Fruit fly (Drosophila melanogaster) whole organism, embryonic: ENCODE results near the gene CG43902.
A peak's percentile ranks its signal among the peaks of the same experiment; 100 is the strongest.

Source experiments
- Abd-B ChIP-seq: fragments of 200-800 bp; sonication (Bioruptor generic); optimal IDR thresholded peaks from 2 replicates; lab custom pipeline; 2018; ENCODE audit warnings: missing biosample characterization, mild to moderate bottlenecking, missing genetic modification characterization, moderate library complexity
- Atf6 ChIP-seq: fragments of 200-800 bp; sonication (Bioruptor generic); IDR thresholded peaks from 2 replicates; pipeline ENCODE4 v1.3.6; 2022; ENCODE audit warnings: missing biosample characterization, missing genetic modification characterization
- CG11696 ChIP-seq: fragments of 200-800 bp; sonication (Bioruptor generic); IDR thresholded peaks from 2 replicates; pipeline ENCODE4 v1.3.6; 2022; ENCODE audit warnings: missing biosample characterization, missing genetic modification characterization
- CG1233 ChIP-seq: fragments of 200-800 bp; sonication (Bioruptor generic); optimal IDR thresholded peaks from 4 replicates; lab custom pipeline; 2018; ENCODE audit warnings: missing biosample characterization, mild to moderate bottlenecking, missing genetic modification characterization
- CG13296 ChIP-seq: fragments of 200-800 bp; sonication (Bioruptor generic); optimal IDR thresholded peaks from 3 replicates; lab custom pipeline; 2018; ENCODE audit warnings: missing biosample characterization, mild to moderate bottlenecking, missing genetic modification characterization
- CG15601 ChIP-seq: fragments of 200-800 bp; sonication (Bioruptor generic); optimal IDR thresholded peaks from 3 replicates; lab custom pipeline; 2019; ENCODE audit warnings: missing biosample characterization, mild to moderate bottlenecking, missing genetic modification characterization, moderate library complexity
- CG1603 ChIP-seq: fragments of 200-800 bp; sonication (Bioruptor generic); optimal IDR thresholded peaks from 2 replicates; lab custom pipeline; 2019; ENCODE audit warnings: missing biosample characterization, mild to moderate bottlenecking, missing genetic modification characterization, moderate library complexity
- CG18262 ChIP-seq: fragments of 200-800 bp; optimal IDR thresholded peaks from 3 replicates; lab custom pipeline; 2019; ENCODE audit warnings: missing biosample characterization, mild to moderate bottlenecking, missing genetic modification characterization, moderate library complexity
- CG2875 ChIP-seq: fragments of 200-800 bp; sonication (Bioruptor generic); optimal IDR thresholded peaks from 2 replicates; lab custom pipeline; 2017; ENCODE audit warnings: missing biosample characterization, mild to moderate bottlenecking, missing genetic modification characterization, missing genetic modification reagents
- CG34376 ChIP-seq: fragments of 200-800 bp; sonication (Bioruptor generic); optimal IDR thresholded peaks from 2 replicates; lab custom pipeline; 2018; ENCODE audit warnings: missing biosample characterization, mild to moderate bottlenecking, missing genetic modification characterization
- CG5180 ChIP-seq: fragments of 200-800 bp; sonication (Bioruptor generic); optimal IDR thresholded peaks from 3 replicates; lab custom pipeline; 2017; ENCODE audit warnings: missing biosample characterization, missing genetic modification characterization, mild to moderate bottlenecking, moderate library complexity, missing genetic modification reagents
- CG7745 ChIP-seq: fragments of 200-800 bp; sonication (Bioruptor generic); optimal IDR thresholded peaks from 2 replicates; lab custom pipeline; 2018; ENCODE audit warnings: missing biosample characterization, mild to moderate bottlenecking, missing genetic modification characterization, moderate library complexity
- CG8281 ChIP-seq: fragments of 200-800 bp; sonication (Bioruptor generic); optimal IDR thresholded peaks from 2 replicates; lab custom pipeline; 2018; ENCODE audit warnings: missing biosample characterization, mild to moderate bottlenecking, missing genetic modification characterization, moderate library complexity
- CG9215 ChIP-seq: fragments of 200-800 bp; sonication (Bioruptor generic); IDR thresholded peaks from 2 replicates; pipeline ENCODE4 v1.3.6; 2022; ENCODE audit warnings: missing biosample characterization, missing genetic modification characterization
- CG9727 ChIP-seq: fragments of 200-800 bp; sonication (Bioruptor generic); optimal IDR thresholded peaks from 3 replicates; lab custom pipeline; 2017; ENCODE audit warnings: missing biosample characterization, mild to moderate bottlenecking, missing genetic modification characterization
- CTCF ChIP-seq: fragments of 200-800 bp; sonication (Bioruptor generic); optimal IDR thresholded peaks from 2 replicates; lab custom pipeline; 2017; ENCODE audit warnings: missing biosample characterization, mild to moderate bottlenecking, missing genetic modification characterization, moderate library complexity
- D19A ChIP-seq: fragments of 200-800 bp; optimal IDR thresholded peaks from 3 replicates; lab custom pipeline; 2019; ENCODE audit warnings: missing biosample characterization, mild to moderate bottlenecking, missing genetic modification characterization, moderate library complexity
- E2f1 ChIP-seq: fragments of 200-800 bp; sonication (Bioruptor generic); IDR thresholded peaks from 2 replicates; pipeline ENCODE4 v1.3.6; 2022; ENCODE audit warnings: missing biosample characterization, missing genetic modification characterization
- Ets65A ChIP-seq: fragments of 200-800 bp; sonication (Bioruptor generic); peaks from one replicate; lab custom pipeline; 2016; ENCODE audit warnings: missing biosample characterization, missing genetic modification characterization
- HLH4C ChIP-seq: fragments of 200-800 bp; sonication (Bioruptor generic); IDR thresholded peaks from 3 replicates; pipeline ENCODE4 v1.3.6; 2022; ENCODE audit warnings: missing biosample characterization, missing genetic modification characterization; ENCODE audit not compliant: partially characterized antibody
- Mes4 ChIP-seq: fragments of 200-800 bp; sonication (Bioruptor generic); optimal IDR thresholded peaks from 2 replicates; lab custom pipeline; 2016; ENCODE audit warnings: missing biosample characterization, missing genetic modification characterization
- NfI ChIP-seq: fragments of 200-800 bp; sonication (Bioruptor generic); optimal IDR thresholded peaks from 3 replicates; lab custom pipeline; 2018; ENCODE audit warnings: missing biosample characterization, mild to moderate bottlenecking, missing genetic modification characterization, moderate library complexity
- Side ChIP-seq: fragments of 200-800 bp; sonication (Bioruptor generic); optimal IDR thresholded peaks from 2 replicates; lab custom pipeline; 2016; ENCODE audit warnings: missing biosample characterization, missing genetic modification characterization
- Stat92E ChIP-seq, 3 experiments: fragments of >200 bp in 2 of 3; fragments of 200-800 bp in 1 of 3; sonication (Bioruptor generic) in 1 of 3; optimal IDR thresholded peaks; 2 replicates each; lab custom pipeline; 2017 to 2019; ENCODE audit warnings: missing biosample characterization in 3 of 3, missing genetic modification characterization in 3 of 3, mild to moderate bottlenecking in 1 of 3, moderate library complexity in 1 of 3
- Trl ChIP-seq, 3 experiments: fragments of >200 bp in 2 of 3; fragments of 200-800 bp in 1 of 3; sonication (Bioruptor generic) in 1 of 3; optimal IDR thresholded peaks; 2 replicates in 1 of 3; 3 replicates in 2 of 3; lab custom pipeline; 2016 to 2017; ENCODE audit warnings: missing biosample characterization in 1 of 3, missing genetic modification characterization in 1 of 3
- al ChIP-seq: fragments of 200-800 bp; sonication (Bioruptor generic); IDR thresholded peaks from 2 replicates; pipeline ENCODE4 v1.3.6; 2022; ENCODE audit warnings: missing biosample characterization, missing genetic modification characterization
- ap ChIP-seq: fragments of 200-800 bp; sonication (Bioruptor generic); IDR thresholded peaks from 2 replicates; pipeline ENCODE4 v1.3.6; 2022; ENCODE audit warnings: missing biosample characterization, missing genetic modification characterization
- bab2 ChIP-seq: fragments of 200-800 bp; sonication (Bioruptor generic); optimal IDR thresholded peaks from 2 replicates; lab custom pipeline; 2016; ENCODE audit warnings: missing biosample characterization, missing genetic modification characterization
- chn ChIP-seq: fragments of 200-800 bp; sonication (Bioruptor generic); optimal IDR thresholded peaks from 2 replicates; lab custom pipeline; 2016; ENCODE audit warnings: missing biosample characterization, missing genetic modification characterization
- ci ChIP-seq: fragments of 200-800 bp; sonication (Bioruptor generic); IDR thresholded peaks from 3 replicates; pipeline ENCODE4 v1.3.6; 2022; ENCODE audit warnings: missing biosample characterization, missing genetic modification characterization
- crol ChIP-seq: fragments of 200-800 bp; sonication (Bioruptor generic); IDR thresholded peaks from 2 replicates; pipeline ENCODE4 v1.3.6; 2022; ENCODE audit warnings: missing biosample characterization, missing genetic modification characterization
- dati ChIP-seq: fragments of 200-800 bp; sonication (Bioruptor generic); IDR thresholded peaks from 2 replicates; pipeline ENCODE4 v1.3.6; 2022; ENCODE audit warnings: missing biosample characterization, missing genetic modification characterization
- disco-r ChIP-seq: fragments of 200-800 bp; sonication (Bioruptor generic); optimal IDR thresholded peaks from 2 replicates; lab custom pipeline; 2016; ENCODE audit warnings: missing biosample characterization, missing genetic modification characterization
- dmrt11E ChIP-seq: fragments of 200-800 bp; sonication (Bioruptor generic); optimal IDR thresholded peaks from 3 replicates; lab custom pipeline; 2018; ENCODE audit warnings: missing biosample characterization, mild to moderate bottlenecking, missing genetic modification characterization, moderate library complexity
- ems ChIP-seq: fragments of 200-800 bp; sonication (Bioruptor generic); optimal IDR thresholded peaks from 3 replicates; lab custom pipeline; 2016; ENCODE audit warnings: missing biosample characterization, missing genetic modification characterization
- gcm ChIP-seq: fragments of 200-800 bp; sonication (Bioruptor generic); optimal IDR thresholded peaks from 2 replicates; lab custom pipeline; 2019; ENCODE audit warnings: missing biosample characterization, mild to moderate bottlenecking, missing genetic modification characterization, moderate library complexity
- insv ChIP-seq, 2 experiments: fragments of 200-800 bp; sonication (Bioruptor generic); optimal IDR thresholded peaks; 3 replicates each; lab custom pipeline; 2016 to 2018; ENCODE audit warnings: missing biosample characterization in 2 of 2, missing genetic modification characterization in 2 of 2
- kni ChIP-seq: fragments of 200-800 bp; sonication (Bioruptor generic); optimal IDR thresholded peaks from 3 replicates; lab custom pipeline; 2017; ENCODE audit warnings: mild to moderate bottlenecking, missing biosample characterization, missing genetic modification reagents, missing genetic modification characterization
- onecut ChIP-seq: fragments of 200-800 bp; sonication (Bioruptor generic); IDR thresholded peaks from 2 replicates; pipeline ENCODE4 v1.3.6; 2022; ENCODE audit warnings: missing biosample characterization, missing genetic modification characterization
- pfk ChIP-seq: fragments of 200-800 bp; sonication (Bioruptor generic); optimal IDR thresholded peaks from 2 replicates; lab custom pipeline; 2018; ENCODE audit warnings: missing biosample characterization, mild to moderate bottlenecking, missing genetic modification characterization, moderate library complexity
- sc ChIP-seq, 3 experiments: fragments of >200 bp in 2 of 3; fragments of 200-800 bp in 1 of 3; sonication (Bioruptor generic) in 1 of 3; optimal IDR thresholded peaks; 2 replicates in 2 of 3; 3 replicates in 1 of 3; lab custom pipeline; 2017; ENCODE audit warnings: mild to moderate bottlenecking in 1 of 3, missing biosample characterization in 1 of 3, missing genetic modification characterization in 1 of 3, missing genetic modification reagents in 1 of 3
- so ChIP-seq: fragments of 200-800 bp; sonication (Bioruptor generic); IDR thresholded peaks from 3 replicates; pipeline ENCODE4 v1.3.6; 2022; ENCODE audit warnings: missing biosample characterization, missing genetic modification characterization
- sqz ChIP-seq: fragments of 200-800 bp; sonication (Bioruptor generic); optimal IDR thresholded peaks from 3 replicates; lab custom pipeline; 2018; ENCODE audit warnings: missing biosample characterization, mild to moderate bottlenecking, missing genetic modification characterization
- trh ChIP-seq: fragments of 200-800 bp; sonication (Bioruptor generic); optimal IDR thresholded peaks from 2 replicates; lab custom pipeline; 2016; ENCODE audit warnings: missing biosample characterization, missing genetic modification characterization
- wek ChIP-seq: fragments of 200-800 bp; sonication (Bioruptor generic); optimal IDR thresholded peaks from 3 replicates; lab custom pipeline; 2018; ENCODE audit warnings: missing biosample characterization, mild to moderate bottlenecking, missing genetic modification characterization, moderate library complexity

Gene CG43902

dm6 chrX:10113910-10114790 lies 44.1 kb upstream of the CG43902 start (continued):
- TF ChIP-seq Abd-B (GFP tag; lab: Kevin White, UChicago) (no peak), al (GFP tag; lab: Robert Waterston, UW) (no peak), dmrt11E (peak; percentile 7), insv (GFP tag; optimal IDR thresholded peaks at IDR 0.05; lab: Kevin White, UChicago) (no peak), CG8281 (tag; lab: Kevin White, UChicago) (no peak), disco-r (GFP tag; lab: Kevin White, UChicago) (no peak), CG9215 (GFP tag; lab: Robert Waterston, UW) (no peak), CTCF (GFP tag; lab: Kevin White, UChicago) (no peak), Side (GFP tag; lab: Kevin White, UChicago) (no peak), Atf6 (GFP tag; lab: Robert Waterston, UW) (no peak), E2f1 (GFP tag; lab: Robert Waterston, UW) (no peak), chn (GFP tag; lab: Kevin White, UChicago) (no peak)
- TF ChIP-seq, all 482 proteins: peak for 59

- TF ChIP-seq CG1603 (tag; lab: Kevin White, UChicago) (peak; percentile 38), CG34376 (GFP tag; lab: Kevin White, UChicago) (no peak), CG5180 (GFP tag; lab: Kevin White, UChicago) (peak; percentile 12), sqz (GFP tag; lab: Kevin White, UChicago) (peak; percentile 35), Side (GFP tag; lab: Kevin White, UChicago) (peak; percentile 20), CG2875 (peak; percentile 53), Mes4 (GFP tag; lab: Kevin White, UChicago) (peak; percentile 20), gcm (GFP tag; lab: Kevin White, UChicago) (peak; percentile 20), pfk (no peak), onecut (GFP tag; lab: Robert Waterston, UW) (peak; percentile 26; the same call in 1 of the 2 replicates), NfI (GFP tag; lab: Kevin White, UChicago) (no peak), CG9727 (GFP tag; lab: Kevin White, UChicago) (peak; percentile 63), sc (optimal IDR thresholded peaks at IDR 0.05; lab: Kevin White, UChicago) (no peak), sc (GFP tag; optimal IDR thresholded peaks at IDR 0.05; lab: Kevin White, UChicago) (peak; percentile 0), CG18262 (peak; percentile 21), ap (0 out of 2 replicates have a peak, but pooled peaks have one; percentile 26), crol (GFP tag; lab: Robert Waterston, UW) (peak; percentile 82), dati (no peak), HLH4C (GFP tag; lab: Robert Waterston, UW) (no peak), CG15601 (tag; lab: Kevin White, UChicago) (peak; percentile 41), Stat92E (GFP tag; optimal IDR thresholded peaks at IDR 0.05; lab: Kevin White, UChicago) (peak in 1 of 3 experiments; percentile 98), wek (GFP tag; lab: Kevin White, UChicago) (peak; percentile 22), trh (GFP tag; lab: Kevin White, UChicago) (peak; percentile 3), bab2 (GFP tag; lab: Kevin White, UChicago) (peak; percentile 5), CG7745 (tag; lab: Kevin White, UChicago) (peak; percentile 27), Trl (optimal IDR thresholded peaks at IDR 0.05; lab: Kevin White, UChicago) (no peak), Trl (GFP tag; optimal IDR thresholded peaks at IDR 0.05; lab: Kevin White, UChicago) (peak; percentile 36), so (GFP tag; lab: Robert Waterston, UW) (no peak), CG13296 (GFP tag; lab: Kevin White, UChicago) (no peak), kni (GFP tag; lab: Kevin White, UChicago) (peak; percentile 74), ems (GFP tag; lab: Kevin White, UChicago) (no peak), D19A (peak; percentile 24), CG1233 (GFP tag; lab: Kevin White, UChicago) (no peak), CG11696 (GFP tag; lab: Robert Waterston, UW) (no peak), Ets65A (GFP tag; lab: Kevin White, UChicago) (peak; percentile 9), ci (GFP tag; lab: Robert Waterston, UW) (peak; percentile 67; the same call in 2 of the 3 replicates)
Observed at dm6 chrX:10115582-10116207, 42.5 kb upstream of the CG43902 start.
